Worm (Caenorhabditis elegans) whole organism, midembryonic: ENCODE results near the gene clc-12.

Experiments
- T22C8.4 ChIP-seq: fragments of 200-800 bp; sonication (Bioruptor generic); IDR thresholded peaks from 2 replicates; pipeline ENCODE4 v1.3.6; 2022; ENCODE audit warnings: missing genetic modification characterization, missing compliant biosample characterization
- cog-1 ChIP-seq: sonication (generic microtip); optimal IDR thresholded peaks from 2 replicates; lab custom pipeline; 2016; ENCODE audit warnings: missing genetic modification characterization, missing compliant biosample characterization
- flt-1 ChIP-seq: fragments of 200-800 bp; sonication (Bioruptor generic); IDR thresholded peaks from 2 replicates; pipeline ENCODE4 v1.3.6; 2022; ENCODE audit warnings: missing genetic modification characterization, missing compliant biosample characterization
- klf-2 ChIP-seq: fragments of 200-800 bp; sonication (Bioruptor generic); conservative IDR thresholded peaks from 2 replicates; pipeline ENCODE4 v1.3.6; 2022; ENCODE audit warnings: missing genetic modification reagents, missing genetic modification characterization, missing compliant biosample characterization
- med-1 ChIP-seq: sonication (generic microtip); optimal IDR thresholded peaks from 2 replicates; lab custom pipeline; 2017; ENCODE audit warnings: missing genetic modification characterization, mild to moderate bottlenecking, missing compliant biosample characterization, antibody characterized with exemption, missing genetic modification reagents; ENCODE audit not compliant: insufficient read depth
- ref-1 ChIP-seq: fragments of 200-800 bp; sonication (Bioruptor generic); conservative IDR thresholded peaks from 2 replicates; pipeline ENCODE4 v1.3.6; 2022; ENCODE audit warnings: missing genetic modification reagents, missing genetic modification characterization, missing compliant biosample characterization
- tab-1 ChIP-seq: fragments of 200-800 bp; sonication (Bioruptor generic); IDR thresholded peaks from 2 replicates; pipeline ENCODE4 v1.3.6; 2022; ENCODE audit warnings: missing genetic modification characterization, missing compliant biosample characterization
- ztf-23 ChIP-seq: fragments of 200-800 bp; sonication (Bioruptor generic); IDR thresholded peaks from 2 replicates; pipeline ENCODE4 v1.3.6; 2022; ENCODE audit warnings: missing genetic modification reagents, missing genetic modification characterization, missing compliant biosample characterization
- ztf-29 ChIP-seq: fragments of 200-800 bp; sonication (Bioruptor generic); IDR thresholded peaks from 2 replicates; pipeline ENCODE4 v1.3.6; 2022; ENCODE audit warnings: missing genetic modification reagents, missing genetic modification characterization, missing compliant biosample characterization

clc-12 gene

DNA sequence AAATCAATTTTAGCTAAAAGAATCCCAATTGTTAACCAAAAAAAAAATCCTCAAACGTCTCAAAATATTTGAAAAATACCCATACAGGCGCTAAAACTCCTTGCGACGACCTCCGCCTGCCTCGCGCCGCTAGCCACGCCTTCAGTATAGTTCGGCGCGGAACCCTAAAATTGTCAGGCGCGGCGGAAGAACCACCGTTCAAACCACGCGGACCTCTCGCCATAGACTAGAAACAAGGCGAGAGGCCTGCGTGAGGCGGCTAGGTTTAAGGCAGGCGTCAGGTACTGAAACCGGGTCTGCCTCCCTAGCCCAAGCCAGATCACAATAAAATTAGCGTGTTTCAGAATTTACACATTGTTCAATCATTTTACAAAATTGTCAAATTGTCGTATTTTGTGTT lies 16.8 kb downstream of the clc-12 start:
- TF ChIP-seq ztf-29 (no peak), ref-1 (GFP tag; lab: Robert Waterston, UW) (no peak), cog-1 (tag; lab: Kevin White, UChicago) (no peak), flt-1 (GFP tag; lab: Robert Waterston, UW) (no peak), klf-2 (no peak), ztf-23 (no peak), T22C8.4 (GFP tag; lab: Robert Waterston, UW) (no peak), tab-1 (GFP tag; lab: Robert Waterston, UW) (no peak), med-1 (GFP tag; lab: Kevin White, UChicago) (no peak)

DNA sequence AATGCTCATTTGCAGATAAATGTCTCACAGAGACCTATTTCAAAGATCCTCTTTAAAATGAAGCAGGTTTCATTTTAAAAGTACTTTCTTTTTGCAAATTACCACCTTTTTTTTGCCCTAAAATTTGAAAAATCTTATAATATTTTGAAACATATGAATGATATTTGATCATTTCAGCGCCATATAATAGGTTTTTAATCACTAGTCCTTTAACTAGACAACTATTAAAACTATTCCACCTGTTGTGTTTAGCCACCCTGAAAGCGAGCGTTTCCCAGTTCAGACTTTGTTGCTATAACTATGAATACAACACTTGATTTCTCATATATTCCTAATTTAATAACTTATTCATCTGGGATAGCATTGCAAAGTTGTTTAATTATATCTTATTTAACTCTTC lies 17.5 kb downstream of the clc-12 start, which contains the start of gene srz-95:
srz-95 (plus strand) TSS at position 301 of the 400 bp plus-strand sequence.
- no peak for TF ChIP-seq ztf-23
- TF ChIP-seq T22C8.4 (GFP tag; lab: Robert Waterston, UW), result no peak
- TF ChIP-seq cog-1 (tag; lab: Kevin White, UChicago), result no peak
- TF ChIP-seq tab-1 (GFP tag; lab: Robert Waterston, UW), result no peak
- TF ChIP-seq med-1 (GFP tag; lab: Kevin White, UChicago), result no peak
- TF ChIP-seq klf-2, result no peak
- TF ChIP-seq ref-1 (GFP tag; lab: Robert Waterston, UW), result no peak
- no peak for TF ChIP-seq ztf-29
- TF ChIP-seq flt-1 (GFP tag; lab: Robert Waterston, UW), result no peak

DNA sequence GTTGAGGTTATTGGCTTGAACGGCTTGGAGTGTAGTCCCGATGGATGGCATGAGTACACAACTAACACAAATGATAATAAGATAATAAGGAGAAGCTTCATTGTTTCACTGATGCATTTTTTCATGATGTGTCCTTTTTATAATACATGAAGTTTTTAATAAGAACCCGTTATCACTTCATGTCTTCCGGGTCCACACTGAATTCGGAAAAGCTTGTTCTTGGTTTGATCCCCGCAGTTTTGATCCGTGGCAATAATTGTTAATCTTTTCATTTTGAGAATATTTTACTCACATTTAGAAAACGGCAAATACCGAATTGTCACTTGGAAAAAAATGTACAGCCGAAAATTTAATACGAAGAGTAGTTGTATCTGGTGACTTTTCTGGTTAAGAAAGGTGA lies 20.6 kb downstream of the clc-12 start, which contains the start of gene Y102A5C.27:
Y102A5C.27 (minus strand) TSS at position 101 of the 400 bp plus-strand sequence.
- TF ChIP-seq med-1 (GFP tag; lab: Kevin White, UChicago) (no peak), ztf-23 (no peak), flt-1 (GFP tag; lab: Robert Waterston, UW) (no peak), ztf-29 (no peak), cog-1 (tag; lab: Kevin White, UChicago) (no peak), tab-1 (GFP tag; lab: Robert Waterston, UW) (no peak)

DNA sequence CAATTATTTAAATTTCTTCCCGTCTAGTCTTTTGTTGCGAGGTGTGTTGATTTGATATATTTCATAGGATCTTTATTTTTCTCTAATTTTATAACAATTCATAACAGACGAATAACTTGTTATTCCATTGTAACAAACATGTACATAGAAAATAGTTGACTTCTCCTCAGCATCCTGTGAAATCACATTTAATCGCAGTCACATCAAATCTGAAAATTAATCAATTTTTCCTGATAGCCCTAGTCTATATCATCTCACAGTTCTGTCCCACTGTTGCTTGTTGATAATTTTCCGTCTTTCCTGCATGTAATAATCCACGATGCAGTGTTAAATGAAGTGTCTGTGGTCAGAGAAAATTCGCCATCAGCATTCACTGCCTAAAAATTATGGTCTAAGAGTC lies 21.4 kb downstream of the clc-12 start:
- TF ChIP-seq tab-1 (GFP tag; lab: Robert Waterston, UW) (no peak), med-1 (GFP tag; lab: Kevin White, UChicago) (no peak), ztf-29 (no peak), T22C8.4 (GFP tag; lab: Robert Waterston, UW) (no peak), cog-1 (tag; lab: Kevin White, UChicago) (no peak), flt-1 (GFP tag; lab: Robert Waterston, UW) (no peak), klf-2 (no peak), ztf-23 (no peak), ref-1 (GFP tag; lab: Robert Waterston, UW) (no peak)

- TF ChIP-seq T22C8.4 (GFP tag; lab: Robert Waterston, UW), result no peak
- no peak for TF ChIP-seq ztf-23
- no peak for TF ChIP-seq tab-1 (GFP tag; lab: Robert Waterston, UW)
- no peak for TF ChIP-seq med-1 (GFP tag; lab: Kevin White, UChicago)
- TF ChIP-seq klf-2, result no peak
- no peak for TF ChIP-seq cog-1 (tag; lab: Kevin White, UChicago)
- TF ChIP-seq flt-1 (GFP tag; lab: Robert Waterston, UW), result no peak
- no peak for TF ChIP-seq ztf-29
- TF ChIP-seq ref-1 (GFP tag; lab: Robert Waterston, UW), result no peak
Measured at ce11 chrV:16987035-16987434, 22.2 kb downstream of the clc-12 start, which contains the start of gene Y102A5C.40. TSS of gene Y102A5C.40 (minus strand) at chrV:16987135.

DNA sequence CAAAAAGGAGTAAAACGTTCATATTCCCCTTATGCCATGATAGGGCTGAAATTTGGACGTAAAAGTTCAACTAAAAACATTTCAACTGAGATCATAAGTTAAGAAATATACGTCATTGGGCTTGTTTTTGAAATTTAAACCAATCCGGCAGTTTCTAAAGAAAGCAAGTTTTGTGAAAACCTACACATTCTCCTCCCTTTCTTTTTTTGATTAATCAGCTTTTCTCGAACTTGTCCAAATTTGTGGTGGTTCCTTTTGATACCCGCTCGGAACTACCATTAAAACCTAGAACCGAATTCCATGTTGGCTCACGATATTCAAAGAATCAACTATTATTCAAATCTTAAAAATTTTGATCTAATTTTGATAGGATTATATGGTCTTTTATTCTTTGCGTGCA lies 28.8 kb downstream of the clc-12 start, which contains the start of gene srz-54:
srz-54 (plus strand) TSS at position 301 of the 400 bp plus-strand sequence.
- TF ChIP-seq ztf-23 (no peak), ref-1 (GFP tag; lab: Robert Waterston, UW) (no peak), cog-1 (tag; lab: Kevin White, UChicago) (no peak), klf-2 (no peak), tab-1 (GFP tag; lab: Robert Waterston, UW) (no peak), flt-1 (GFP tag; lab: Robert Waterston, UW) (no peak), med-1 (GFP tag; lab: Kevin White, UChicago) (no peak), ztf-29 (no peak), T22C8.4 (GFP tag; lab: Robert Waterston, UW) (no peak)

- TF ChIP-seq klf-2 (no peak), cog-1 (tag; lab: Kevin White, UChicago) (no peak), med-1 (GFP tag; lab: Kevin White, UChicago) (no peak), ref-1 (GFP tag; lab: Robert Waterston, UW) (no peak), ztf-29 (no peak), tab-1 (GFP tag; lab: Robert Waterston, UW) (no peak), T22C8.4 (GFP tag; lab: Robert Waterston, UW) (no peak), ztf-23 (no peak), flt-1 (GFP tag; lab: Robert Waterston, UW) (no peak)
Measured at ce11 chrV:16974919-16975318, 34.3 kb downstream of the clc-12 start, which contains the start of gene srx-54. TSS of gene srx-54 (plus strand) at chrV:16975219.

- TF ChIP-seq ztf-29 (no peak), med-1 (GFP tag; lab: Kevin White, UChicago) (no peak)
Measured at ce11 chrV:16973338-16973737, 35.9 kb downstream of the clc-12 start.

DNA sequence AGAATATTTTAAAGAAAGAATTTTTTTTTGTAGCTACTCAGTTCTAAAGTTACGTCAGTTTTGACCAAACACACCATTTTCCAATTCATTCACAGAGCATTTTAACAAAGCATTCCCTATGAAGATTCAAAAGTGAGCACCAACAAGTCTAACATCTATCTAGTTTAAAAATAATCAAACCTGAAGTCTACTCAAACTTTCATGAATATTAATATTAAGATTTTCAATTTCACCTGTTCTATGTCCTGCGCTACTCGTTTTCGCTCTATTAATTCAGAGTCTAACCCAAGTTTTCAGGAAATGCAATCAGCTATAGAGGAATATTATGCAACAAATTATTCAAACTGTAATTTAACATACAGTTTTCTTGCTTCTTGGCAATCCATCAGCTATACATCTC lies 37.1 kb downstream of the clc-12 start, which contains the start of gene srh-119:
srh-119 (plus strand) TSS at position 301 of the 400 bp plus-strand sequence.
- no peak for TF ChIP-seq T22C8.4 (GFP tag; lab: Robert Waterston, UW)
- no peak for TF ChIP-seq ref-1 (GFP tag; lab: Robert Waterston, UW)
- no peak for TF ChIP-seq med-1 (GFP tag; lab: Kevin White, UChicago)
- no peak for TF ChIP-seq flt-1 (GFP tag; lab: Robert Waterston, UW)
- no peak for TF ChIP-seq ztf-23
- no peak for TF ChIP-seq tab-1 (GFP tag; lab: Robert Waterston, UW)
- TF ChIP-seq ztf-29, result no peak
- TF ChIP-seq cog-1 (tag; lab: Kevin White, UChicago), result no peak
- no peak for TF ChIP-seq klf-2

ce11 chrV:16966636-16967035 lies 42.6 kb downstream of the clc-12 start, which contains the start of gene fbxa-90:
TSS of gene fbxa-90 (plus strand) at chrV:16966814.
- no peak for TF ChIP-seq klf-2
- TF ChIP-seq ztf-29, result no peak
- no peak for TF ChIP-seq ref-1 (GFP tag; lab: Robert Waterston, UW)
- TF ChIP-seq med-1 (GFP tag; lab: Kevin White, UChicago), result no peak
- TF ChIP-seq T22C8.4 (GFP tag; lab: Robert Waterston, UW), result no peak
- TF ChIP-seq ztf-23, result no peak
- TF ChIP-seq tab-1 (GFP tag; lab: Robert Waterston, UW), result no peak
- no peak for TF ChIP-seq flt-1 (GFP tag; lab: Robert Waterston, UW)
- TF ChIP-seq cog-1 (tag; lab: Kevin White, UChicago), result no peak
